Fruit fly (Drosophila melanogaster) whole organism, prepupa: ENCODE results near the gene CG46383.
"Not testable (repeated sequence)": the region's sequence is repeated elsewhere in the genome, so short reads cannot be mapped to it uniquely, and the experiment has no call there.

Experiments used
- CG11294 ChIP-seq: fragments of 200-800 bp; sonication (Bioruptor generic); IDR thresholded peaks from 2 replicates; pipeline ENCODE4 v1.3.6; 2022; ENCODE audit warnings: missing biosample characterization, missing genetic modification characterization
- CG15336 ChIP-seq: fragments of 200-800 bp; sonication (Bioruptor generic); IDR thresholded peaks from 2 replicates; pipeline ENCODE4 v1.3.6; 2022; ENCODE audit warnings: missing biosample characterization, missing genetic modification characterization
- CG6163 ChIP-seq: fragments of 200-800 bp; sonication (Bioruptor generic); IDR thresholded peaks from 3 replicates; pipeline ENCODE4 v1.3.6; 2022; ENCODE audit warnings: missing biosample characterization, missing genetic modification characterization
- CG8119 ChIP-seq: fragments of 200-800 bp; sonication (Bioruptor generic); IDR thresholded peaks from 3 replicates; pipeline ENCODE4 v1.3.6; 2022; ENCODE audit warnings: missing biosample characterization, missing genetic modification characterization
- Gug ChIP-seq: fragments of 200-800 bp; sonication (Bioruptor generic); IDR thresholded peaks from 2 replicates; pipeline ENCODE4 v1.3.6; 2022; ENCODE audit warnings: missing biosample characterization, missing genetic modification characterization
- achi ChIP-seq: fragments of 200-800 bp; sonication (Bioruptor generic); optimal IDR thresholded peaks from 3 replicates; lab custom pipeline; 2016; ENCODE audit warnings: missing biosample characterization, missing genetic modification characterization
- eg ChIP-seq: fragments of 200-800 bp; sonication (Bioruptor generic); IDR thresholded peaks from 3 replicates; pipeline ENCODE4 v1.3.6; 2022; ENCODE audit warnings: missing biosample characterization, missing genetic modification characterization
- lz ChIP-seq: fragments of 200-800 bp; sonication (Bioruptor generic); optimal IDR thresholded peaks from 3 replicates; lab custom pipeline; 2016; ENCODE audit warnings: missing biosample characterization, missing genetic modification characterization

Gene CG46383

dm6 chr3R:15904543-15904942 lies 46.2 kb downstream of the CG46383 start, which contains the start of gene glob1:
TSS of gene glob1 (minus strand) at chr3R:15904643.
- not testable (repeated sequence) for TF ChIP-seq lz (GFP tag; lab: Kevin White, UChicago); CG11294 (GFP tag; lab: Robert Waterston, UW); achi (GFP tag; lab: Kevin White, UChicago)

- TF ChIP-seq CG6163 (GFP tag; lab: Robert Waterston, UW) (peak; percentile 88), eg (GFP tag; lab: Robert Waterston, UW) (peak; percentile 91), CG8119 (GFP tag; lab: Robert Waterston, UW) (peak; percentile 87), Gug (GFP tag; lab: Robert Waterston, UW) (peak; percentile 75), CG11294 (GFP tag; lab: Robert Waterston, UW) (peak; percentile 71), CG15336 (GFP tag; lab: Robert Waterston, UW) (peak; percentile 89)
These were observed 49.5 kb downstream of the CG46383 start for dm6 chr3R:15901097-15901709.
